Fruit fly (Drosophila melanogaster): Measurements from ENCODE around the gene CG6830.

- TF ChIP-seq CTCF (optimal IDR thresholded peaks at IDR 0.05) (no peak), CG8478 (optimal IDR thresholded peaks at IDR 0.05) (no peak)
These were observed 44.1 kb downstream of the CG6830 start for dm6 chr3R:11639946-11640588.
